Worm (Caenorhabditis elegans) whole organism, L4/young adult: ENCODE data around the gene sru-28.

Experiments
- W03F9.2 ChIP-seq: fragments of 150-350 bp; optimal IDR thresholded peaks from 2 replicates; lab custom pipeline; 2014; ENCODE audit warnings: missing biosample characterization, missing genetic modification characterization
- dao-5 ChIP-seq: sonication (generic microtip); optimal IDR thresholded peaks from 2 replicates; lab custom pipeline; 2016; ENCODE audit warnings: missing genotype, missing genetic modification characterization, moderate library complexity, missing compliant biosample characterization
- him-1 ChIP-seq: sonication (generic microtip); optimal IDR thresholded peaks from 2 replicates; lab custom pipeline; 2016; ENCODE audit warnings: missing genotype, missing genetic modification reagents, missing genetic modification characterization, missing compliant biosample characterization

sru-28 gene

ce11 chrV:1522485-1522884, 16.4 kb downstream of the sru-28 start, which contains the start of gene str-243:
Gene str-243 (plus strand): TSS chrV:1522785.
- TF ChIP-seq dao-5 (tag; lab: Kevin White, UChicago) (no peak), him-1 (no peak)

- TF ChIP-seq him-1 (no peak), W03F9.2 (tag; lab: Kevin White, UChicago) (no peak), dao-5 (tag; lab: Kevin White, UChicago) (no peak)
Measured at ce11 chrV:1527985-1528384, 21.9 kb downstream of the sru-28 start, which contains the start of gene str-236. Gene str-236 (minus strand): TSS chrV:1528085.

ce11 chrV:1531159-1531558, 25.1 kb downstream of the sru-28 start, which contains the start of gene K02H11.4:
Gene K02H11.4 (minus strand): TSS chrV:1531259.
- TF ChIP-seq dao-5 (tag; lab: Kevin White, UChicago) (no peak), W03F9.2 (tag; lab: Kevin White, UChicago) (no peak), him-1 (no peak)

- TF ChIP-seq him-1, result no peak
Measured at ce11 chrV:1532455-1532854, 26.4 kb downstream of the sru-28 start.

- no peak for TF ChIP-seq W03F9.2 (tag; lab: Kevin White, UChicago)
- TF ChIP-seq him-1, result no peak
- no peak for TF ChIP-seq dao-5 (tag; lab: Kevin White, UChicago)
Measured at ce11 chrV:1534315-1534714, 28.2 kb downstream of the sru-28 start, which contains the start of gene trx-5. Gene trx-5 (minus strand): TSS chrV:1534415.

ce11 chrV:1536979-1537378, 30.9 kb downstream of the sru-28 start, which contains the start of gene K02H11.9:
Gene K02H11.9 (minus strand): TSS chrV:1537079.
- TF ChIP-seq him-1 (no peak), W03F9.2 (tag; lab: Kevin White, UChicago) (no peak), dao-5 (tag; lab: Kevin White, UChicago) (no peak)

- TF ChIP-seq dao-5 (tag; lab: Kevin White, UChicago), result no peak
- TF ChIP-seq W03F9.2 (tag; lab: Kevin White, UChicago), result no peak
- TF ChIP-seq him-1, result no peak
Measured at ce11 chrV:1538842-1539241, 32.7 kb downstream of the sru-28 start.

- TF ChIP-seq dao-5 (tag; lab: Kevin White, UChicago) (no peak), W03F9.2 (tag; lab: Kevin White, UChicago) (no peak), him-1 (no peak)
Measured at ce11 chrV:1540249-1540648, 34.2 kb downstream of the sru-28 start.

ce11 chrV:1541786-1542185, 35.7 kb downstream of the sru-28 start, which contains the start of gene oac-31:
Gene oac-31 (minus strand): TSS chrV:1541886.
- TF ChIP-seq W03F9.2 (tag; lab: Kevin White, UChicago) (no peak), him-1 (no peak), dao-5 (tag; lab: Kevin White, UChicago) (no peak)

ce11 chrV:1545694-1546093, 39.6 kb downstream of the sru-28 start, which contains the start of gene oac-32:
Gene oac-32 (minus strand): TSS chrV:1545783.
- no peak for TF ChIP-seq W03F9.2 (tag; lab: Kevin White, UChicago)
- TF ChIP-seq him-1, result no peak
- TF ChIP-seq dao-5 (tag; lab: Kevin White, UChicago), result no peak

ce11 chrV:1547843-1548242, 41.7 kb downstream of the sru-28 start, which contains the start of gene F52F10.2:
Gene F52F10.2 (plus strand): TSS chrV:1548143.
- no peak for TF ChIP-seq dao-5 (tag; lab: Kevin White, UChicago)
- no peak for TF ChIP-seq W03F9.2 (tag; lab: Kevin White, UChicago)
- no peak for TF ChIP-seq him-1

ce11 chrV:1550697-1551096, 44.6 kb downstream of the sru-28 start:
- TF ChIP-seq dao-5 (tag; lab: Kevin White, UChicago), result no peak
- TF ChIP-seq him-1, result no peak
- TF ChIP-seq W03F9.2 (tag; lab: Kevin White, UChicago), result no peak

ce11 chrV:1551143-1551542, 45.0 kb downstream of the sru-28 start:
- TF ChIP-seq W03F9.2 (tag; lab: Kevin White, UChicago) (no peak), him-1 (no peak), dao-5 (tag; lab: Kevin White, UChicago) (no peak)

- TF ChIP-seq dao-5 (tag; lab: Kevin White, UChicago) (no peak), him-1 (no peak), W03F9.2 (tag; lab: Kevin White, UChicago) (no peak)
Measured at ce11 chrV:1553004-1553403, 46.9 kb downstream of the sru-28 start, which contains the start of gene srsx-8. Gene srsx-8 (minus strand): TSS chrV:1553104.

ce11 chrV:1555072-1555471, 49.0 kb downstream of the sru-28 start:
- TF ChIP-seq him-1 (no peak), dao-5 (tag; lab: Kevin White, UChicago) (no peak), W03F9.2 (tag; lab: Kevin White, UChicago) (no peak)
